Worm (Caenorhabditis elegans): ENCODE data around the gene alh-3.

alh-3 gene

ce11 chrIV:11027560-11027959 is 5.2 kb downstream of the alh-3 start (continued):
- no peak for TF ChIP-seq hlh-12 (tag; optimal IDR thresholded peaks at IDR 0.05)
- no peak for TF ChIP-seq attf-6 (GFP tag; IDR thresholded peaks at IDR 0.05)
- TF ChIP-seq B0261.1 (tag; optimal IDR thresholded peaks at IDR 0.05), result no peak
- TF ChIP-seq sptf-2 (GFP tag; optimal IDR thresholded peaks at IDR 0.05), result no peak
- peak; percentile 41 for TF ChIP-seq ceh-27 (GFP tag; optimal IDR thresholded peaks at IDR 0.05)
- no peak for TF ChIP-seq F55B11.4 (tag; optimal IDR thresholded peaks at IDR 0.05; ENCODE audit: borderline replicate concordance, insufficient read depth)
- TF ChIP-seq B0035.1 (tag; optimal IDR thresholded peaks at IDR 0.05), result no peak
- TF ChIP-seq unc-130 (GFP tag; optimal IDR thresholded peaks at IDR 0.05), result no peak
- peak; percentile 49 for TF ChIP-seq tbp1 (GFP tag; optimal IDR thresholded peaks at IDR 0.05)
- TF ChIP-seq nhr-179 (tag; optimal IDR thresholded peaks at IDR 0.05), result no peak
- TF ChIP-seq snpc-1.1 (tag; optimal IDR thresholded peaks at IDR 0.05; ENCODE audit: insufficient read depth), result no peak
- TF ChIP-seq mes-4 (tag; optimal IDR thresholded peaks at IDR 0.05), result no peak
- TF ChIP-seq F39B2.1 (GFP tag; IDR thresholded peaks at IDR 0.05), result no peak
- no peak for TF ChIP-seq attf-3 (GFP tag; conservative IDR thresholded peaks at IDR 0.05)
- TF ChIP-seq F22D6.2 (tag; optimal IDR thresholded peaks at IDR 0.05), result no peak
- no peak for TF ChIP-seq T07F8.4 (tag; optimal IDR thresholded peaks at IDR 0.05)
- TF ChIP-seq zim-3 (tag; optimal IDR thresholded peaks at IDR 0.05), result no peak
- TF ChIP-seq nfya-2 (GFP tag; IDR thresholded peaks at IDR 0.05), result no peak
- TF ChIP-seq F33H1.4 (GFP tag; IDR thresholded peaks at IDR 0.05), result no peak
- no peak for TF ChIP-seq lsl-1 (GFP tag; optimal IDR thresholded peaks at IDR 0.05)
- TF ChIP-seq F37B4.10 (GFP tag; IDR thresholded peaks at IDR 0.05), result no peak
- TF ChIP-seq Y67H2A.10 (GFP tag; conservative IDR thresholded peaks at IDR 0.05), result no peak
- no peak for TF ChIP-seq ztf-6 (GFP tag; IDR thresholded peaks at IDR 0.05)
- peak; percentile 53; the same call in 1 of the 2 replicates for TF ChIP-seq let-526 (GFP tag; IDR thresholded peaks at IDR 0.05)
- TF ChIP-seq ztf-26 (tag; optimal IDR thresholded peaks at IDR 0.05), result no peak
- no peak for TF ChIP-seq akir-1 (GFP tag; optimal IDR thresholded peaks at IDR 0.05)
- TF ChIP-seq aptf-2 (GFP tag; conservative IDR thresholded peaks at IDR 0.05), result no peak
- TF ChIP-seq F10E7.11 (tag; optimal IDR thresholded peaks at IDR 0.05), result no peak

- TF ChIP-seq nhr-80 (tag; optimal IDR thresholded peaks at IDR 0.05) (peak; percentile 66), tlf-1 (GFP tag; optimal IDR thresholded peaks at IDR 0.05) (no peak)
Observed at ce11 chrIV:11029412-11029811, 7.0 kb downstream of the alh-3 start, which contains the start of gene hrg-5. TSS of gene hrg-5 (minus strand) at chrIV:11029428.

DNA sequence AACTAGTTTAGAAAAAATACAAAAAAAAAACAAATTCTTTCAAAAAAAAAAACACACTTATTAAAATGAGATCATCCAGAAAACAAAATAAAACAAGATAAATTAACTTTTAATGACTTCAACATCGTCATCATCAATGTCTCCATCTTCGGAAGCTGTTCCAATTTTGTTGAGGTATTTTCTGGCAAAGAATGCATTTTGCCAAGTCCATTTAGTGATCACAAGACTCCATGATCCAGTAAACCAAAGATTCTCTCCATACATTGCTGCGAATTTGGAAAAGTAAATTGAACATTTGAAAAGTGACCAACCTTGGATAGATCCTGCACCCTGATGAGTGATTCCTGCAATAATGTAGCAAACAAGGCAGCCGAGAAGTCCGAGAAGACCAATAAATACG is 7.7 kb downstream of the alh-3 start:
- TF ChIP-seq hrde-1 (tag; optimal IDR thresholded peaks at IDR 0.05; ENCODE audit: borderline replicate concordance) (no peak), chd-7 (tag; optimal IDR thresholded peaks at IDR 0.05) (no peak), nhr-120 (GFP tag; IDR thresholded peaks at IDR 0.05) (no peak), lin-40 (tag; optimal IDR thresholded peaks at IDR 0.05) (no peak), ztf-26 (tag; optimal IDR thresholded peaks at IDR 0.05) (no peak), xnd-1 (tag; optimal IDR thresholded peaks at IDR 0.05) (no peak), ztf-25 (GFP tag; IDR thresholded peaks at IDR 0.05) (no peak), die-1 (tag; optimal IDR thresholded peaks at IDR 0.05) (no peak), F23B12.7 (tag; optimal IDR thresholded peaks at IDR 0.05; ENCODE audit: insufficient read depth) (no peak), ztf-22 (GFP tag; optimal IDR thresholded peaks at IDR 0.05) (no peak), snpc-3.4 (tag; optimal IDR thresholded peaks at IDR 0.05) (no peak), attf-6 (GFP tag; IDR thresholded peaks at IDR 0.05) (no peak)

Data from whole organism, young adult.